Fruit fly (Drosophila melanogaster) whole organism, embryonic: ENCODE measurements around the gene Tom.

Experiments used
- ATbp ChIP-seq: fragments of 200-800 bp; sonication (Bioruptor generic); optimal IDR thresholded peaks from 2 replicates; lab custom pipeline; 2017; ENCODE audit warnings: missing biosample characterization, mild to moderate bottlenecking, missing genetic modification characterization, missing genetic modification reagents
- Awh ChIP-seq: fragments of 200-800 bp; sonication (Bioruptor generic); IDR thresholded peaks from 2 replicates; pipeline ENCODE4, ENCODE4 v1.3.6; 2022; ENCODE audit warnings: missing biosample characterization, missing genetic modification characterization
- B-H2 ChIP-seq: fragments of 200-800 bp; sonication (Bioruptor generic); optimal IDR thresholded peaks from 2 replicates; lab custom pipeline; 2018; ENCODE audit warnings: missing biosample characterization, mild to moderate bottlenecking, missing genetic modification characterization
- BtbVII ChIP-seq: fragments of 200-800 bp; sonication (Bioruptor generic); optimal IDR thresholded peaks from 3 replicates; lab custom pipeline; 2017; ENCODE audit warnings: missing biosample characterization, mild to moderate bottlenecking, missing genetic modification characterization
- C15 ChIP-seq: fragments of 200-800 bp; sonication (Bioruptor generic); IDR thresholded peaks from 3 replicates; pipeline ENCODE4 v1.3.6; 2022; ENCODE audit warnings: missing biosample characterization, missing genetic modification characterization
- CG10274 ChIP-seq: fragments of 200-800 bp; sonication (Bioruptor generic); optimal IDR thresholded peaks from 3 replicates; lab custom pipeline; 2017; ENCODE audit warnings: missing biosample characterization, mild to moderate bottlenecking, missing genetic modification characterization
- CG10543 ChIP-seq: fragments of 200-800 bp; sonication (Bioruptor generic); optimal IDR thresholded peaks from 3 replicates; lab custom pipeline; 2017; ENCODE audit warnings: missing biosample characterization, mild to moderate bottlenecking, missing genetic modification characterization, moderate library complexity
- CG10979 ChIP-seq: fragments of 200-800 bp; sonication (Bioruptor generic); optimal IDR thresholded peaks from 2 replicates; lab custom pipeline; 2018; ENCODE audit warnings: missing biosample characterization, mild to moderate bottlenecking, missing genetic modification characterization, moderate library complexity
- CG11093 ChIP-seq: fragments of 200-800 bp; sonication (Bioruptor generic); IDR thresholded peaks from 3 replicates; pipeline ENCODE4 v1.3.6; 2022; ENCODE audit warnings: missing biosample characterization, missing genetic modification characterization
- CG12104 ChIP-seq: fragments of 200-800 bp; sonication (Bioruptor generic); optimal IDR thresholded peaks from 3 replicates; lab custom pipeline; 2016; ENCODE audit warnings: missing biosample characterization, missing genetic modification characterization
- CG14441 ChIP-seq: fragments of 200-800 bp; sonication (Bioruptor generic); IDR thresholded peaks from 2 replicates; pipeline ENCODE4 v1.3.6; 2022; ENCODE audit warnings: missing biosample characterization, missing genetic modification characterization
- CG17912 ChIP-seq: fragments of 200-800 bp; sonication (Bioruptor generic); optimal IDR thresholded peaks from 2 replicates; lab custom pipeline; 2018; ENCODE audit warnings: missing biosample characterization, mild to moderate bottlenecking, missing genetic modification characterization
- CG2678 ChIP-seq: fragments of 200-800 bp; sonication (Bioruptor generic); optimal IDR thresholded peaks from 3 replicates; lab custom pipeline; 2019; ENCODE audit warnings: missing biosample characterization, mild to moderate bottlenecking, missing genetic modification characterization, moderate library complexity
- CG30431 ChIP-seq: fragments of 200-800 bp; sonication (Bioruptor generic); optimal IDR thresholded peaks from 2 replicates; lab custom pipeline; 2017; ENCODE audit warnings: missing biosample characterization, missing genetic modification characterization
- CG4328 ChIP-seq: fragments of 200-800 bp; sonication (Bioruptor generic); optimal IDR thresholded peaks from 3 replicates; lab custom pipeline; 2017; ENCODE audit warnings: missing biosample characterization, missing genetic modification reagents, missing genetic modification characterization
- CG4617 ChIP-seq: fragments of 200-800 bp; sonication (Bioruptor generic); optimal IDR thresholded peaks from 3 replicates; lab custom pipeline; 2016; ENCODE audit warnings: missing biosample characterization, missing genetic modification characterization, borderline replicate concordance
- CG4820 ChIP-seq: fragments of 200-800 bp; sonication (Bioruptor generic); optimal IDR thresholded peaks from 3 replicates; lab custom pipeline; 2016; ENCODE audit warnings: missing biosample characterization, missing genetic modification characterization
- CG7357 ChIP-seq: fragments of 200-800 bp; sonication (Bioruptor generic); IDR thresholded peaks from 3 replicates; pipeline ENCODE4 v1.3.6; 2022; ENCODE audit warnings: missing biosample characterization, missing genetic modification characterization
- CkIIα-i1 ChIP-seq: fragments of 200-800 bp; sonication (Bioruptor generic); IDR thresholded peaks from 2 replicates; pipeline ENCODE4 v1.3.6; 2022; ENCODE audit warnings: missing biosample characterization, missing genetic modification characterization
- Dad ChIP-seq: fragments of 200-800 bp; sonication (Bioruptor generic); optimal IDR thresholded peaks from 3 replicates; lab custom pipeline; 2016; ENCODE audit warnings: missing biosample characterization, missing genetic modification characterization
- E2f2 ChIP-seq: fragments of 200-800 bp; sonication (Bioruptor generic); IDR thresholded peaks from 2 replicates; pipeline ENCODE4 v1.3.6; 2022; ENCODE audit warnings: missing biosample characterization, missing genetic modification characterization
- HLH3B ChIP-seq: fragments of 200-800 bp; sonication (Bioruptor generic); IDR thresholded peaks from 2 replicates; pipeline ENCODE4 v1.3.6; 2022; ENCODE audit warnings: missing biosample characterization, missing genetic modification characterization
- HLH4C ChIP-seq: fragments of 200-800 bp; sonication (Bioruptor generic); IDR thresholded peaks from 3 replicates; pipeline ENCODE4 v1.3.6; 2022; ENCODE audit warnings: missing biosample characterization, missing genetic modification characterization; ENCODE audit not compliant: partially characterized antibody
- Hand ChIP-seq: fragments of 200-800 bp; sonication (Bioruptor generic); optimal IDR thresholded peaks from 2 replicates; lab custom pipeline; 2017; ENCODE audit warnings: mild to moderate bottlenecking, missing biosample characterization, missing genetic modification reagents, missing genetic modification characterization
- Hmx ChIP-seq: fragments of 200-800 bp; sonication (Bioruptor generic); optimal IDR thresholded peaks from 2 replicates; lab custom pipeline; 2016; ENCODE audit warnings: missing biosample characterization, missing genetic modification characterization
- Meics ChIP-seq: fragments of 200-800 bp; sonication (Bioruptor generic); optimal IDR thresholded peaks from 2 replicates; lab custom pipeline; 2017; ENCODE audit warnings: missing biosample characterization, mild to moderate bottlenecking, missing genetic modification characterization
- Mes4 ChIP-seq: fragments of 200-800 bp; sonication (Bioruptor generic); optimal IDR thresholded peaks from 2 replicates; lab custom pipeline; 2016; ENCODE audit warnings: missing biosample characterization, missing genetic modification characterization
- NFAT ChIP-seq: fragments of 200-800 bp; sonication (Bioruptor generic); IDR thresholded peaks from 2 replicates; pipeline ENCODE4 v1.3.6; 2022; ENCODE audit warnings: missing biosample characterization, missing genetic modification characterization
- Sox100B ChIP-seq: fragments of 200-800 bp; sonication (Bioruptor generic); optimal IDR thresholded peaks from 3 replicates; lab custom pipeline; 2018; ENCODE audit warnings: missing biosample characterization, mild to moderate bottlenecking, missing genetic modification characterization
- Spps ChIP-seq: fragments of 200-800 bp; sonication (Bioruptor generic); optimal IDR thresholded peaks from 2 replicates; lab custom pipeline; 2018; ENCODE audit warnings: missing biosample characterization, mild to moderate bottlenecking, missing genetic modification characterization
- Ssrp ChIP-seq: fragments of 200-800 bp; sonication (Bioruptor generic); optimal IDR thresholded peaks from 2 replicates; lab custom pipeline; 2018; ENCODE audit warnings: missing biosample characterization, mild to moderate bottlenecking, missing genetic modification characterization, moderate library complexity
- Xrp1 ChIP-seq: fragments of 200-800 bp; sonication (Bioruptor generic); IDR thresholded peaks from 2 replicates; pipeline ENCODE4 v1.3.6; 2022; ENCODE audit warnings: missing biosample characterization, missing genetic modification characterization
- al ChIP-seq: fragments of 200-800 bp; sonication (Bioruptor generic); IDR thresholded peaks from 2 replicates; pipeline ENCODE4 v1.3.6; 2022; ENCODE audit warnings: missing biosample characterization, missing genetic modification characterization
- ash1 ChIP-seq: fragments of 200-800 bp; sonication (Bioruptor generic); optimal IDR thresholded peaks from 2 replicates; lab custom pipeline; 2018; ENCODE audit warnings: missing biosample characterization, mild to moderate bottlenecking, missing genetic modification characterization
- cad ChIP-seq: fragments of >200 bp; optimal IDR thresholded peaks from 2 replicates; lab custom pipeline; 2017; ENCODE audit warnings: missing biosample characterization, missing genetic modification characterization
- caup ChIP-seq: fragments of 200-800 bp; sonication (Bioruptor generic); optimal IDR thresholded peaks from 3 replicates; lab custom pipeline; 2017; ENCODE audit warnings: missing biosample characterization, mild to moderate bottlenecking, missing genetic modification characterization, moderate library complexity; ENCODE audit not compliant: severe bottlenecking
- croc ChIP-seq: fragments of 200-800 bp; sonication (Bioruptor generic); conservative IDR thresholded peaks from 3 replicates; pipeline ENCODE4 v1.3.6; 2022; ENCODE audit warnings: missing biosample characterization, missing genetic modification characterization
- da ChIP-seq: fragments of 200-800 bp; sonication (Bioruptor generic); optimal IDR thresholded peaks from 2 replicates; lab custom pipeline; 2016; ENCODE audit warnings: missing biosample characterization, missing genetic modification characterization
- eve ChIP-seq, 2 experiments: fragments of >200 bp; optimal IDR thresholded peaks; 2 replicates each; lab custom pipeline; 2017; ENCODE audit warnings: missing biosample characterization in 2 of 2, missing genetic modification characterization in 2 of 2
- gt ChIP-seq: fragments of 200-800 bp; sonication (Bioruptor generic); IDR thresholded peaks from 2 replicates; pipeline ENCODE4 v1.3.6; 2022; ENCODE audit warnings: missing biosample characterization, missing genetic modification characterization
- hbn ChIP-seq: fragments of 200-800 bp; sonication (Bioruptor generic); IDR thresholded peaks from 2 replicates; pipeline ENCODE4 v1.3.6; 2022; ENCODE audit warnings: missing biosample characterization, missing genetic modification characterization; ENCODE audit not compliant: partially characterized antibody
- oc ChIP-seq: fragments of 200-800 bp; sonication (Bioruptor generic); optimal IDR thresholded peaks from 2 replicates; lab custom pipeline; 2018; ENCODE audit warnings: missing biosample characterization, mild to moderate bottlenecking, missing genetic modification characterization, moderate library complexity
- p53 ChIP-seq: fragments of 200-800 bp; sonication (Bioruptor generic); optimal IDR thresholded peaks from 2 replicates; lab custom pipeline; 2016; ENCODE audit warnings: missing biosample characterization, missing genetic modification characterization
- pho ChIP-seq: fragments of 200-800 bp; sonication (Bioruptor generic); optimal IDR thresholded peaks from 2 replicates; lab custom pipeline; 2016; ENCODE audit warnings: missing biosample characterization, missing genetic modification characterization
- schlank ChIP-seq: fragments of 200-800 bp; sonication (Bioruptor generic); optimal IDR thresholded peaks from 2 replicates; lab custom pipeline; 2018; ENCODE audit warnings: missing biosample characterization, mild to moderate bottlenecking, missing genetic modification characterization
- sd ChIP-seq: fragments of 200-800 bp; sonication (Bioruptor generic); optimal IDR thresholded peaks from 3 replicates; lab custom pipeline; 2018; ENCODE audit warnings: missing biosample characterization, mild to moderate bottlenecking, missing genetic modification characterization, moderate library complexity
- so ChIP-seq: fragments of 200-800 bp; sonication (Bioruptor generic); IDR thresholded peaks from 3 replicates; pipeline ENCODE4 v1.3.6; 2022; ENCODE audit warnings: missing biosample characterization, missing genetic modification characterization
- sob ChIP-seq: fragments of 200-800 bp; sonication (Bioruptor generic); IDR thresholded peaks from 2 replicates; pipeline ENCODE4 v1.3.6; 2022; ENCODE audit warnings: missing biosample characterization, missing genetic modification characterization
- tin ChIP-seq: fragments of 200-800 bp; sonication (Bioruptor generic); optimal IDR thresholded peaks from 3 replicates; lab custom pipeline; 2016; ENCODE audit warnings: missing biosample characterization, missing genetic modification characterization
- wdn ChIP-seq: fragments of 200-800 bp; sonication (Bioruptor generic); IDR thresholded peaks from 2 replicates; pipeline ENCODE4 v1.3.6; 2022; ENCODE audit warnings: missing biosample characterization, missing genetic modification characterization

Gene Tom

DNA sequence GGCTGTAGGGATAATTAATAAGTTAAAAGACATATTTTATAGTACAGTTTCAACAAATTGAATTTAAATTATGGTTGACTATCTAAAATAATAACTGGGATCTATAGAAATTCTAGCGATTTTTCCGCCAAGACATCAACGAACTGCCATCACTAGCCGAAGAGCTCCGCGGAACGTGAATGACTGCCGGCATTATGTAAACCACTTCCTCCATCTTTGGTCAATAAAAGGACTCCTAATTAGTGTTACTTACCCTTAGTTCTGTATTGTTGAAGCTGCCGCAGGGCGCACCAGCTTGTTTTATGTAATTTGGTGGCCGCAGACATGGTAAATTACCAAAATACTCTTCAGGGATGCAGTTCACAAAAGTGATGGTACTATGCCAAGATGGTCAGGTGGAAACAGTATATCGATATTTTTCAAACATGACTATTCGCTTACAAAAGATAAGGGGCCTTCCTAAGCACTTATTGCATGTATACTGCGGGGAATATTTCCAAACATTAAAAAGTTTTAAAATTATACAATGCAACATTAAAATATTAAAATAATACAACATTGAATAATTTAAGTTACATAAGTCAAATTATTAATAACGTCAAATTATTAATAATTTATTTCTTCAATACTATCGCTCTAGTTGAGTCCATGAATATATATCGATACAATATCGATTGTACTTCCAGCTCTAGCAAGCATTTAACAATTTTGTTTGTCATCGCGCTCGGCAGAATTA lies 30.3 kb downstream of the Tom start, which contains the start of the genes mRpL39 and Prosbeta2 (continued):
- TF ChIP-seq Hmx (GFP tag; lab: Kevin White, UChicago) (no peak), tin (GFP tag; lab: Kevin White, UChicago) (peak; percentile 65), NFAT (GFP tag; lab: Robert Waterston, UW) (peak; percentile 58; the same call in 1 of the 2 replicates), cad (GFP tag; lab: Kevin White, UChicago) (no peak), schlank (no peak), B-H2 (GFP tag; lab: Kevin White, UChicago) (no peak), Meics (peak; percentile 16), sd (tag; lab: Kevin White, UChicago) (no peak), Sox100B (GFP tag; lab: Kevin White, UChicago) (peak; percentile 58), croc (GFP tag; lab: Robert Waterston, UW) (peak; percentile 26; the same call in 1 of the 3 replicates), CG10979 (tag; lab: Kevin White, UChicago) (no peak), CG4820 (GFP tag; lab: Kevin White, UChicago) (peak; percentile 29), Spps (no peak), Mes4 (GFP tag; lab: Kevin White, UChicago) (no peak), CG4328 (no peak), p53 (GFP tag; lab: Kevin White, UChicago) (no peak), Hand (GFP tag; lab: Kevin White, UChicago) (no peak), Xrp1 (peak; percentile 76), eve (GFP tag; optimal IDR thresholded peaks at IDR 0.05; lab: Kevin White, UChicago) (no peak), CG17912 (GFP tag; lab: Kevin White, UChicago) (no peak), BtbVII (peak; percentile 20), CG14441 (GFP tag; lab: Robert Waterston, UW) (peak; percentile 68), CG10274 (GFP tag; lab: Kevin White, UChicago) (no peak), HLH4C (GFP tag; lab: Robert Waterston, UW) (peak; percentile 92), CG2678 (no peak), CG7357 (GFP tag; lab: Robert Waterston, UW) (peak; percentile 76), gt (GFP tag; lab: Robert Waterston, UW) (no peak), CG11093 (GFP tag; lab: Robert Waterston, UW) (peak; percentile 38; the same call in 1 of the 3 replicates), CG10543 (GFP tag; lab: Kevin White, UChicago) (peak; percentile 15), HLH3B (peak; percentile 59), CG4617 (GFP tag; lab: Kevin White, UChicago) (no peak), CkIIα-i1 (GFP tag; lab: Robert Waterston, UW) (no peak), pho (no peak), wdn (GFP tag; lab: Robert Waterston, UW) (0 out of 2 replicates have a peak, but pooled peaks have one; percentile 41), Dad (GFP tag; lab: Kevin White, UChicago) (no peak), CG12104 (GFP tag; lab: Kevin White, UChicago) (peak; percentile 7), Ssrp (tag; lab: Kevin White, UChicago) (no peak), oc (no peak), sob (peak; percentile 79), al (GFP tag; lab: Robert Waterston, UW) (peak; percentile 70), E2f2 (no peak), C15 (GFP tag; lab: Robert Waterston, UW) (0 out of 3 replicates have a peak, but pooled peaks have one; percentile 27), ATbp (peak; percentile 13), CG30431 (GFP tag; lab: Kevin White, UChicago) (no peak), ash1 (no peak), caup (GFP tag; lab: Kevin White, UChicago) (no peak), so (GFP tag; lab: Robert Waterston, UW) (no peak), Awh (GFP tag; lab: Robert Waterston, UW) (0 out of 2 replicates have a peak, but pooled peaks have one; percentile 56), hbn (GFP tag; lab: Robert Waterston, UW) (peak; percentile 92), da (no peak)
